Worm (Caenorhabditis elegans) whole organism, L4/young adult: ENCODE data around the gene str-148.
"Not testable (repeated sequence)": the region's sequence is repeated elsewhere in the genome, so short reads cannot be mapped to it uniquely, and the experiment has no call there.

Experiments used
- W03F9.2 ChIP-seq: fragments of 150-350 bp; optimal IDR thresholded peaks from 2 replicates; lab custom pipeline; 2014; ENCODE audit warnings: missing biosample characterization, missing genetic modification characterization
- dao-5 ChIP-seq: sonication (generic microtip); optimal IDR thresholded peaks from 2 replicates; lab custom pipeline; 2016; ENCODE audit warnings: missing genotype, missing genetic modification characterization, moderate library complexity, missing compliant biosample characterization
- him-1 ChIP-seq: sonication (generic microtip); optimal IDR thresholded peaks from 2 replicates; lab custom pipeline; 2016; ENCODE audit warnings: missing genotype, missing genetic modification reagents, missing genetic modification characterization, missing compliant biosample characterization

- not testable (repeated sequence) for TF ChIP-seq W03F9.2; him-1; dao-5 (tag; lab: Kevin White, UChicago)
Measured at ce11 chrII:996112-996511, 49.7 kb upstream of the str-148 start, which contains the start of gene F45D11.11.
